Worm (Caenorhabditis elegans): Measurements from ENCODE around the gene Y67D8B.2.

The Y67D8B.2 gene

DNA sequence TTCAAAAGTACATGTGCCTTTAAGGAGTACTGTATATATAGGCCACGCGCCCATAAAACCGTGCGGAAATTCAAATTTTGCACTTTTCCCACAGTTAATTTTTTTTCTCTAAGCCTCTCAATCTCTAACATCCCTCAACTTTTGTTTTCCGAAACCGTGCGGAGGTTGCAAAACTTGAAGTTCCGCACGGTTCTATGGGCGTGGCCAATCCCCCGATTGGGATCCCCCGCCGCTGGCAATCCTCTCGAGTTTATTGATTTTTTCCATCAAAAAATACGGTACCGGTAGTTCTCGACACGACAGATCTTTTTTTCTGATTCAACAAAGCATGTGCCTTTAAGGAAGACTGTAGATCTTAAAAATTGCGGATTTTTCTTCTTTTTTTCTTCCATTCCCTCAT is 45.8 kb downstream of the Y67D8B.2 start, which contains the start of gene T23E1.3:
T23E1.3 (plus strand) TSS at position 301 of the 400 bp plus-strand sequence.
- TF ChIP-seq F23B12.7 (tag; optimal IDR thresholded peaks at IDR 0.05; ENCODE audit: insufficient read depth) (no peak), lsl-1 (GFP tag; optimal IDR thresholded peaks at IDR 0.05) (no peak)

DNA sequence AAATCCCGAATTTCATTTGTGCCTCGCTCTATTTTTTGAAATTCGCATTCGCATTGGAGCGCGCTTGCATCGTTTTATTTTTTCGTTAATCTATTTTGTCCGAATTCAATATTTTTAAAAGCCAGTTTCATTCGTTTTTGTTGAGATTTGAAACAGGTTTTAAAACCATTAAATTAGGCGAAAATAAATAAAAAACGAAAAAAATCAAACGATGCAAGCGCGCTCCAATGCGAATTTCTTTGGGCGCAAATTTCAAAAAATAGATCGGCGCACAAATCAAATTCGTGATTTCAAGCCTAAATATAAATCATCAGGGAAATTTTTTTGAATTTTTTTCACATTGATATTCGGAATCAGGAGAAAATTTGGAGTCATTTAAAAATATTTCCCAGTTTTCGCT is 49.1 kb downstream of the Y67D8B.2 start:
- peak; percentile 51 for TF ChIP-seq mcd-1 (GFP tag; IDR thresholded peaks at IDR 0.05)

DNA sequence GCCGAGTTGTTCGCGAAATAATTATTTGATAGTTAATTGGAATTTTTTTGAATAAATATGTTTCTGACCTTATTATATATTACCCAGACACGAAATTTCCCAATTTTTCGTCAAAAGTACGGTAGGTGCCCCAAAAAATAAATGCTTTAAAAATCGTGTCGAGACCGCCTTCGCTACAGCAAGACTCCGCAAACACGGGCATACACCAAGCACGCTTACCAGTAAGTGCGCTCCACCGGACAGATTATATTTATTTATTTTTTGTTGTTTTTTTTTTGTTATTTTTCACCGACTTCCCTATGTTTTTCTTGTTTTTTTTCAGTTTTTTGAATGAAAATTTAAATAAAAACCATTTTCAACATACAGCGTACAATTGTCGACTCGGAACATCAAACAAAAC is 54.9 kb downstream of the Y67D8B.2 start:
- TF ChIP-seq efl-1 (GFP tag; optimal IDR thresholded peaks at IDR 0.05) (no peak), ztf-3 (GFP tag; optimal IDR thresholded peaks at IDR 0.05) (no peak), D2030.7 (GFP tag; IDR thresholded peaks at IDR 0.05) (no peak), lag-1 (GFP tag; IDR thresholded peaks at IDR 0.05) (no peak), mcd-1 (GFP tag; IDR thresholded peaks at IDR 0.05) (peak; percentile 50), F33H1.4 (GFP tag; IDR thresholded peaks at IDR 0.05) (peak; percentile 15; the same call in 1 of the 2 replicates), ceh-58 (GFP tag; IDR thresholded peaks at IDR 0.05) (no peak), snpc-1.3 (tag; optimal IDR thresholded peaks at IDR 0.05; ENCODE audit: insufficient read depth) (no peak)
